Worm (Caenorhabditis elegans) whole organism, mixed stage, embryonic: ENCODE measurements around the gene spp-2.

Source experiments
- lsy-2 ChIP-seq: fragments of 150-350 bp; optimal IDR thresholded peaks from 2 replicates; lab custom pipeline; 2014; ENCODE audit warnings: missing biosample characterization, missing genetic modification characterization
- mep-1 ChIP-seq: fragments of 150-350 bp; optimal IDR thresholded peaks from 2 replicates; lab custom pipeline; 2017; ENCODE audit warnings: missing biosample characterization, missing genetic modification reagents, missing genetic modification characterization, inconsistent platforms
- nhr-237 ChIP-seq: fragments of 150-350 bp; optimal IDR thresholded peaks from 2 replicates; lab custom pipeline; 2014; ENCODE audit warnings: missing biosample characterization, missing genetic modification characterization

DNA sequence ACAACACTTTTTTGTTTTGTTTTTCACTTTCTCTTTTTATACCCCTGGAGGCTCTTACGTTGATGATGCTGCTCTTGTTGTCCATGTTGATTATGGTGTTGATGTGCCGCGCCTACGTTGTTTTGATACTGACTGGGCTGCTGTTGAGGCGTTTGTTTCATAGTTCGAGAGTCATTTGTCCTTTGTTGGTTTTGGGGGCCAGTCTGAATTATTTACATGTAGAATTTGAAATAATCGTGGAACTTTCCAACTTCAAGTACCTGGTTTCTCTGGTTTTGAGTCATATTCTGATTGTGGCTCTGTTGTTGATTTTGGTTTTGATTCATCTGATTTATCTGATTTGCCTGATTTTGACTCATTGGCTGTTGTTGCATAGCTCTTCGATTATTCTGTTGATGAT, 38.5 kb downstream of the spp-2 start:
- TF ChIP-seq nhr-237 (tag; lab: Kevin White, UChicago) (no peak), lsy-2 (tag; lab: Kevin White, UChicago) (no peak), mep-1 (tag; lab: Kevin White, UChicago) (no peak)
